Fruit fly (Drosophila melanogaster): Measurements from ENCODE around the gene Tengl1.

DNA sequence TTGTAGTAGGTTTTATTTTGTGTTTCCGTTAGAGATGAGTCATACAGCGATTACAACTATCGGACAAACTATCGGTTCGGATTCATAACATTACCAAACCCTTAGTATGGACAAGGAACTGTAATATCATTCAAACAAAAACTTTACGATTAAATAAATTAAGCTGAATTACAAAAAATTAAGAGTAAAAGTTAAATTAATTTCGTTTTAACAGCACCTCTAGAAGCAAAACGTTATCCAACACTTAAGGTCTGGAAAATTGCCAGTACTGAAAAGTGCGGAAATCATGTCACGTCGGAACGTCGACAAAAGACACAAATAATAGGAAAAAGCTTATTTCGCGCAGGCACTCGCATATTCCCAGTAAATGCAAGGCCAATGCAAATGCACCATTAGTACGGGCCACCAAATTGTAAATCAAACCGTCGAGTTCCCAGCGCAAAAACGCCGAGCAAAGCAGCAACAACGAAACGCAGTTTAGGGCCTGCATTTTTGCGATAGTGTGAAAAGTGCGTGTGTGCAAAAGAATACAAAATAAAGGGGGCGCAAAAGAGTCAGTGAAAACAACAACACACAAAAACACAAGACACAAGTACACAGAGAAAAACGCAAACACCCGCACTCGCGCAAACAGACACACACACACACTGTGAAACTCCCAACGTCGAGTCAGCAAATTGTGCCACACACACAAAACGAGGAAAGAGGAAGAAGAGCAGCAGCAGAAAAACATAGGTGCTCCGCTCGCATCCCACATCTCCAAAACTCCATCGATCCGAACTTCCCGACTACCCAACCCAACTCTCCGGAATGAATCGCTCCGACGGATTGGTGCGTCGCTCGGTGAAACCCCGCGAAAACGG is 13.9 kb downstream of the Tengl1 start, which contains the start of the genes CG15387 and sau:
- TF ChIP-seq Myc (optimal IDR thresholded peaks at IDR 0.05): no peak
- TF ChIP-seq ttk (optimal IDR thresholded peaks at IDR 0.05): no peak
- TF ChIP-seq h (optimal IDR thresholded peaks at IDR 0.05): no peak
- no peak for TF ChIP-seq psq (optimal IDR thresholded peaks at IDR 0.05)
- TF ChIP-seq Sin3A (optimal IDR thresholded peaks at IDR 0.05): no peak

Measured in Kc167 (cell line).